Worm (Caenorhabditis elegans) whole organism, L1 larva: ENCODE measurements around the gene tcer-1.

Experiments
- C04F5.9 ChIP-seq: sonication (generic microtip); optimal IDR thresholded peaks from 2 replicates; lab custom pipeline; 2016; ENCODE audit warnings: missing genetic modification characterization, missing compliant biosample characterization
- C34B4.2 ChIP-seq: sonication (generic microtip); optimal IDR thresholded peaks from 2 replicates; lab custom pipeline; 2017; ENCODE audit warnings: mild to moderate bottlenecking, missing genetic modification characterization, missing compliant biosample characterization
- F16B12.6 ChIP-seq: fragments of 150-350 bp; optimal IDR thresholded peaks from 2 replicates; lab custom pipeline; 2014; ENCODE audit warnings: missing biosample characterization, missing genetic modification characterization
- Y116A8C.19 ChIP-seq: sonication (generic microtip); optimal IDR thresholded peaks from 2 replicates; lab custom pipeline; 2016; ENCODE audit warnings: missing compliant biosample characterization, missing genetic modification characterization, borderline replicate concordance
- ceh-63 ChIP-seq: fragments of 200-800 bp; sonication (Bioruptor generic); optimal IDR thresholded peaks from 2 replicates; lab custom pipeline; 2018; ENCODE audit warnings: mild to moderate bottlenecking, missing genetic modification characterization, missing compliant biosample characterization
- ceh-82 ChIP-seq, 3 experiments: fragments of 150-350 bp in 1 of 3; sonication (generic microtip) in 2 of 3; optimal IDR thresholded peaks; 2 replicates each; lab custom pipeline; 2014 to 2017; ENCODE audit warnings: missing biosample characterization in 3 of 3, missing genetic modification characterization in 3 of 3
- ceh-90 ChIP-seq: sonication (generic microtip); optimal IDR thresholded peaks from 2 replicates; lab custom pipeline; 2016; ENCODE audit warnings: missing genetic modification characterization, missing compliant biosample characterization
- dsc-1 ChIP-seq: sonication (generic microtip); optimal IDR thresholded peaks from 2 replicates; lab custom pipeline; 2016; ENCODE audit warnings: mild to moderate bottlenecking, missing genetic modification characterization, missing compliant biosample characterization
- efl-1 ChIP-seq, 4 experiments: fragments of 150-350 bp; optimal IDR thresholded peaks in 3 of 4; peaks in 1 of 4; 1 replicate in 1 of 4; 2 replicates in 3 of 4; lab custom pipeline; 2014; ENCODE audit warnings: missing biosample characterization in 2 of 4, missing genetic modification characterization in 2 of 4, missing genetic modification reagents in 2 of 4
- efl-3 ChIP-seq: fragments of 200-800 bp; sonication (Bioruptor generic); optimal IDR thresholded peaks from 2 replicates; lab custom pipeline; 2018; ENCODE audit warnings: mild to moderate bottlenecking, missing genetic modification characterization, missing compliant biosample characterization
- egl-27 ChIP-seq, 2 experiments: fragments of 150-350 bp in 1 of 2; sonication (generic microtip); optimal IDR thresholded peaks; 3 replicates each; lab custom pipeline; 2017 to 2018; ENCODE audit warnings: missing biosample characterization in 2 of 2, missing genetic modification characterization in 2 of 2, missing genetic modification reagents in 2 of 2
- elt-3 ChIP-seq, 6 experiments: fragments of 150-350 bp in 1 of 6; sonication (generic microtip); optimal IDR thresholded peaks; 2 replicates each; lab custom pipeline; 2017 to 2018; ENCODE audit warnings: missing biosample characterization in 6 of 6, missing genetic modification characterization in 6 of 6, inconsistent platforms in 1 of 6
- fos-1 ChIP-seq: fragments of 150-350 bp; optimal IDR thresholded peaks from 2 replicates; lab custom pipeline; 2014; ENCODE audit warnings: missing biosample characterization, missing genetic modification characterization
- grh-1 ChIP-seq: fragments of 200-800 bp; sonication (Bioruptor generic); IDR thresholded peaks from 2 replicates; pipeline ENCODE4 v1.3.6; 2022; ENCODE audit warnings: missing genetic modification reagents, missing genetic modification characterization, missing compliant biosample characterization
- hlh-17 ChIP-seq: fragments of 200-800 bp; sonication (Bioruptor generic); optimal IDR thresholded peaks from 2 replicates; lab custom pipeline; 2018; ENCODE audit warnings: missing genetic modification characterization, mild to moderate bottlenecking, missing compliant biosample characterization, moderate library complexity, borderline replicate concordance
- hpl-2 ChIP-seq: fragments of 150-350 bp; optimal IDR thresholded peaks from 2 replicates; lab custom pipeline; 2014; ENCODE audit warnings: missing biosample characterization, missing genetic modification reagents, missing genetic modification characterization
- isw-1 ChIP-seq: fragments of 200-800 bp; sonication (Bioruptor generic); IDR thresholded peaks from 2 replicates; pipeline ENCODE4 v1.3.6; 2022; ENCODE audit warnings: missing genetic modification characterization, missing compliant biosample characterization
- jun-1 ChIP-seq: fragments of 150-350 bp; optimal IDR thresholded peaks from 2 replicates; lab custom pipeline; 2014; ENCODE audit warnings: missing biosample characterization, missing genetic modification reagents, missing genetic modification characterization
- lin-13 ChIP-seq: fragments of 150-350 bp; optimal IDR thresholded peaks from 2 replicates; lab custom pipeline; 2014; ENCODE audit warnings: missing biosample characterization, missing genetic modification reagents, missing genetic modification characterization
- lin-14 ChIP-seq: fragments of 200-800 bp; sonication (Bioruptor generic); optimal IDR thresholded peaks from 2 replicates; lab custom pipeline; 2018; ENCODE audit warnings: mild to moderate bottlenecking, missing genetic modification characterization, moderate library complexity, missing compliant biosample characterization
- lin-35 ChIP-seq, 2 experiments: fragments of 150-350 bp; optimal IDR thresholded peaks; 2 replicates each; lab custom pipeline; 2014; ENCODE audit warnings: missing biosample characterization in 2 of 2, missing genetic modification characterization in 2 of 2, missing genetic modification reagents in 2 of 2
- mep-1 ChIP-seq: fragments of 150-350 bp; optimal IDR thresholded peaks from 2 replicates; lab custom pipeline; 2014; ENCODE audit warnings: missing biosample characterization, missing genetic modification characterization
- nhr-11 ChIP-seq: fragments of 150-350 bp; optimal IDR thresholded peaks from 2 replicates; lab custom pipeline; 2014; ENCODE audit warnings: missing biosample characterization, missing genetic modification characterization
- nhr-12 ChIP-seq: sonication (generic microtip); optimal IDR thresholded peaks from 2 replicates; lab custom pipeline; 2017; ENCODE audit warnings: missing biosample characterization, missing genetic modification characterization
- nhr-47 ChIP-seq: sonication (generic microtip); optimal IDR thresholded peaks from 2 replicates; lab custom pipeline; 2016; ENCODE audit warnings: mild to moderate bottlenecking, missing genetic modification characterization, moderate library complexity, missing compliant biosample characterization
- nhr-76 ChIP-seq: sonication (generic microtip); optimal IDR thresholded peaks from 2 replicates; lab custom pipeline; 2017; ENCODE audit warnings: missing biosample characterization, missing genetic modification characterization
- nhr-77 ChIP-seq: fragments of 150-350 bp; optimal IDR thresholded peaks from 2 replicates; lab custom pipeline; 2014; ENCODE audit warnings: missing biosample characterization, missing genetic modification characterization
- nhr-85 ChIP-seq: sonication (generic microtip); peaks from one replicate; lab custom pipeline; 2016; ENCODE audit warnings: missing genetic modification characterization, inconsistent platforms, missing compliant biosample characterization
- pag-3 ChIP-seq: sonication (generic microtip); optimal IDR thresholded peaks from 2 replicates; lab custom pipeline; 2017; ENCODE audit warnings: missing genetic modification characterization, mild to moderate bottlenecking, missing compliant biosample characterization, antibody characterized with exemption, borderline replicate concordance; ENCODE audit not compliant: insufficient read depth
- sox-4 ChIP-seq: sonication (generic microtip); optimal IDR thresholded peaks from 2 replicates; lab custom pipeline; 2016; ENCODE audit warnings: missing genetic modification characterization, missing compliant biosample characterization
- swsn-7 ChIP-seq: sonication (generic microtip); optimal IDR thresholded peaks from 2 replicates; lab custom pipeline; 2016; ENCODE audit warnings: missing genetic modification characterization, missing compliant biosample characterization
- tbx-2 ChIP-seq: sonication (generic microtip); optimal IDR thresholded peaks from 2 replicates; lab custom pipeline; 2016; ENCODE audit warnings: missing genetic modification characterization, missing compliant biosample characterization
- unc-98 ChIP-seq: fragments of 200-800 bp; sonication (Bioruptor generic); IDR thresholded peaks from 2 replicates; pipeline ENCODE4 v1.3.6; 2022; ENCODE audit warnings: missing genetic modification characterization, missing compliant biosample characterization
- xbp-1 ChIP-seq: sonication (generic microtip); optimal IDR thresholded peaks from 2 replicates; lab custom pipeline; 2016; ENCODE audit warnings: missing genetic modification characterization, missing compliant biosample characterization
- zip-4 ChIP-seq: fragments of 200-800 bp; sonication (Bioruptor generic); optimal IDR thresholded peaks from 2 replicates; lab custom pipeline; 2018; ENCODE audit warnings: mild to moderate bottlenecking, missing genetic modification characterization, moderate library complexity, missing compliant biosample characterization

tcer-1 gene

DNA sequence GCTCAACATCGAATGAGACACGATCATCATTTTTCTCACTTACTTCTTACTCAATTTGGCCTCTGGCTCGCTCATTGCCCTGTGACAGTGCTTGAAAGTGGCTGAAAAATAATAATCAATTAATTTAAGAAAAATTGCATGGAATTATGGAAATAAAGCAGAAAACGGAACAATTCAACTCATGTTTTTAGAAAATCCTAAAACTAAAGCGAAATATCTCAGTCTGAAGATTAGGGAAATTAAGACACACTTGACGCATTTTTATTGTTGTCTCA lies 22.4 kb upstream of the tcer-1 start, which contains the start of gene kars-1:
kars-1 (minus strand) TSS at position 101 of the 275 bp plus-strand sequence.
- TF ChIP-seq nhr-85 (tag; lab: Kevin White, UChicago) (no peak), nhr-12 (no peak), sox-4 (tag; lab: Kevin White, UChicago) (no peak), nhr-11 (tag; lab: Kevin White, UChicago) (no peak), swsn-7 (tag; lab: Kevin White, UChicago) (no peak), jun-1 (tag; lab: Kevin White, UChicago) (no peak), egl-27 (tag; optimal IDR thresholded peaks at IDR 0.05; lab: Kevin White, UChicago) (no peak), xbp-1 (tag; lab: Kevin White, UChicago) (no peak), grh-1 (GFP tag; lab: Robert Waterston, UW) (no peak), C04F5.9 (tag; lab: Kevin White, UChicago) (no peak), nhr-47 (tag; lab: Kevin White, UChicago) (no peak)

ce11 chrII:7070434-7070833 lies 20.6 kb upstream of the tcer-1 start:
- TF ChIP-seq lin-13 (no peak), efl-1 (optimal IDR thresholded peaks at IDR 0.05; lab: Kevin White, UChicago) (no peak), efl-1 (GFP tag; optimal IDR thresholded peaks at IDR 0.05 in 1 of 2; lab: Kevin White, UChicago) (peak in 1 of 2 experiments; percentile 91)

DNA sequence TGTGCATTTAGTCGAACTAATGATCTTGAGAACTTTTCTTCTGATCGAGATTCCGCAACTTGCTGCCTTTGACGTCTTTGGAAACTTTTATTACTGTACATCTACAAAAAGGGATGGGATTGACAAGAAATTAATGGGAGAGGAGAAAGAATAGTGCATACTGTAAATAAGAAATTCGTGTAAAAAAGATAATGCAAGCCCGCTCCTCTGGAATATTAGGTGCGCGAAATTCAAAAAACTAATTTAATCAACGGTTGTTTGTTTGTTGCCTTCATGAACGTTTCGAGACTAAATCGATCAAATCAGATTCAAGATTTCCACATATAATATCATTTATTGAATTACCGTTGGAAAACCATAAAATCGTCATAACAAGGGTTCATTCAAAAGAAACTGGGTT lies 20.0 kb upstream of the tcer-1 start, which contains the start of gene him-14:
him-14 (minus strand) TSS at position 101 of the 400 bp plus-strand sequence.
- TF ChIP-seq zip-4, result no peak
- no peak for TF ChIP-seq Y116A8C.19 (tag; lab: Kevin White, UChicago)
- no peak for TF ChIP-seq lin-35 (GFP tag; optimal IDR thresholded peaks at IDR 0.05; lab: Kevin White, UChicago)
- TF ChIP-seq ceh-90, result no peak
- TF ChIP-seq mep-1 (tag; lab: Kevin White, UChicago), result no peak
- no peak for TF ChIP-seq C34B4.2

ce11 chrII:7065391-7065790 lies 15.5 kb upstream of the tcer-1 start, which contains the start of gene nos-2:
Gene nos-2, plus strand, starts transcription at chrII:7065618.
- TF ChIP-seq isw-1 (GFP tag; lab: Robert Waterston, UW) (no peak), nhr-76 (tag; lab: Kevin White, UChicago) (no peak), lin-35 (GFP tag; optimal IDR thresholded peaks at IDR 0.05; lab: Kevin White, UChicago) (no peak), elt-3 (tag; optimal IDR thresholded peaks at IDR 0.05; lab: Kevin White, UChicago) (no peak), nhr-85 (tag; lab: Kevin White, UChicago) (no peak), lin-13 (no peak), C34B4.2 (no peak), fos-1 (tag; lab: Kevin White, UChicago) (no peak), tbx-2 (tag; lab: Kevin White, UChicago) (no peak), F16B12.6 (no peak), pag-3 (tag; lab: Kevin White, UChicago) (no peak), unc-98 (GFP tag; lab: Robert Waterston, UW) (no peak), nhr-77 (no peak), C04F5.9 (tag; lab: Kevin White, UChicago) (no peak), hpl-2 (GFP tag; lab: Kevin White, UChicago) (no peak), ceh-90 (no peak), hlh-17 (no peak), dsc-1 (tag; lab: Kevin White, UChicago) (no peak), lin-14 (GFP tag; lab: Kevin White, UChicago) (no peak), ceh-82 (tag; optimal IDR thresholded peaks at IDR 0.05; lab: Kevin White, UChicago) (no peak)

- TF ChIP-seq pag-3 (tag; lab: Kevin White, UChicago) (no peak), ceh-63 (GFP tag; lab: Kevin White, UChicago) (no peak), efl-3 (GFP tag; lab: Kevin White, UChicago) (no peak)
- TF ChIP-seq, all 84 proteins: peak for 0
Observed at ce11 chrII:7061730-7062129, 11.9 kb upstream of the tcer-1 start, which contains the start of gene acs-6. Gene acs-6, plus strand, starts transcription at chrII:7062030.
